Fruit fly (Drosophila melanogaster) whole organism, embryonic: ENCODE measurements around the gene Mdh2.

Experiments
- Asciz ChIP-seq: fragments of 200-800 bp; sonication (Bioruptor generic); optimal IDR thresholded peaks from 2 replicates; lab custom pipeline; 2017; ENCODE audit warnings: missing biosample characterization, mild to moderate bottlenecking, missing genetic modification characterization, missing genetic modification reagents
- Atf3 ChIP-seq: fragments of 200-800 bp; sonication (Bioruptor generic); optimal IDR thresholded peaks from 3 replicates; lab custom pipeline; 2016; ENCODE audit warnings: missing biosample characterization, missing genetic modification characterization
- B-H2 ChIP-seq: fragments of 200-800 bp; sonication (Bioruptor generic); optimal IDR thresholded peaks from 2 replicates; lab custom pipeline; 2018; ENCODE audit warnings: missing biosample characterization, mild to moderate bottlenecking, missing genetic modification characterization
- Bdp1 ChIP-seq: fragments of 200-800 bp; sonication (Bioruptor generic); optimal IDR thresholded peaks from 3 replicates; lab custom pipeline; 2016; ENCODE audit warnings: missing biosample characterization, missing genetic modification characterization
- CG12104 ChIP-seq: fragments of 200-800 bp; sonication (Bioruptor generic); optimal IDR thresholded peaks from 3 replicates; lab custom pipeline; 2016; ENCODE audit warnings: missing biosample characterization, missing genetic modification characterization
- CG12391 ChIP-seq: fragments of 200-800 bp; sonication (Bioruptor generic); optimal IDR thresholded peaks from 3 replicates; lab custom pipeline; 2018; ENCODE audit warnings: missing biosample characterization, mild to moderate bottlenecking, missing genetic modification characterization, moderate library complexity
- CG13775 ChIP-seq: fragments of 200-800 bp; sonication (Bioruptor generic); optimal IDR thresholded peaks from 3 replicates; lab custom pipeline; 2017; ENCODE audit warnings: missing biosample characterization, mild to moderate bottlenecking, missing genetic modification characterization
- CG14667 ChIP-seq: fragments of 200-800 bp; sonication (Bioruptor generic); IDR thresholded peaks from 2 replicates; pipeline ENCODE4 v1.3.6; 2022; ENCODE audit warnings: missing biosample characterization, missing genetic modification characterization
- CG1603 ChIP-seq: fragments of 200-800 bp; sonication (Bioruptor generic); optimal IDR thresholded peaks from 2 replicates; lab custom pipeline; 2019; ENCODE audit warnings: missing biosample characterization, mild to moderate bottlenecking, missing genetic modification characterization, moderate library complexity
- CG16779 ChIP-seq: fragments of 200-800 bp; sonication (Bioruptor generic); IDR thresholded peaks from 2 replicates; pipeline ENCODE4 v1.3.6; 2022; ENCODE audit warnings: missing biosample characterization, missing genetic modification characterization
- CG16815 ChIP-seq: fragments of 200-800 bp; sonication (Bioruptor generic); optimal IDR thresholded peaks from 3 replicates; lab custom pipeline; 2017; ENCODE audit warnings: missing biosample characterization, mild to moderate bottlenecking, missing genetic modification characterization
- CG17359 ChIP-seq: fragments of 200-800 bp; sonication (Bioruptor generic); optimal IDR thresholded peaks from 3 replicates; lab custom pipeline; 2018; ENCODE audit warnings: missing biosample characterization, mild to moderate bottlenecking, missing genetic modification characterization, moderate library complexity
- CG18599 ChIP-seq: fragments of 200-800 bp; sonication (Bioruptor generic); optimal IDR thresholded peaks from 3 replicates; lab custom pipeline; 2017; ENCODE audit warnings: missing biosample characterization, missing genetic modification characterization, mild to moderate bottlenecking, moderate library complexity, missing genetic modification reagents
- CG2875 ChIP-seq: fragments of 200-800 bp; sonication (Bioruptor generic); optimal IDR thresholded peaks from 2 replicates; lab custom pipeline; 2017; ENCODE audit warnings: missing biosample characterization, mild to moderate bottlenecking, missing genetic modification characterization, missing genetic modification reagents
- CG33213 ChIP-seq: fragments of 200-800 bp; sonication (Bioruptor generic); optimal IDR thresholded peaks from 3 replicates; lab custom pipeline; 2016; ENCODE audit warnings: missing biosample characterization, missing genetic modification characterization
- CG5953 ChIP-seq: fragments of 200-800 bp; sonication (Bioruptor generic); IDR thresholded peaks from 2 replicates; pipeline ENCODE4 v1.3.6; 2022; ENCODE audit warnings: missing biosample characterization, missing genetic modification characterization
- CG6272 ChIP-seq: fragments of 200-800 bp; sonication (Bioruptor generic); IDR thresholded peaks from 2 replicates; pipeline ENCODE4 v1.3.6; 2022; ENCODE audit warnings: missing biosample characterization, missing genetic modification characterization
- CG7372 ChIP-seq: fragments of 200-800 bp; sonication (Bioruptor generic); IDR thresholded peaks from 2 replicates; pipeline ENCODE4 v1.3.6; 2022; ENCODE audit warnings: missing biosample characterization, missing genetic modification characterization
- CG7556 ChIP-seq: fragments of 200-800 bp; sonication (Bioruptor generic); optimal IDR thresholded peaks from 2 replicates; lab custom pipeline; 2017; ENCODE audit warnings: missing biosample characterization, mild to moderate bottlenecking, missing genetic modification characterization
- CG7745 ChIP-seq: fragments of 200-800 bp; sonication (Bioruptor generic); optimal IDR thresholded peaks from 2 replicates; lab custom pipeline; 2018; ENCODE audit warnings: missing biosample characterization, mild to moderate bottlenecking, missing genetic modification characterization, moderate library complexity
- CG9609 ChIP-seq: fragments of 200-800 bp; sonication (Bioruptor generic); optimal IDR thresholded peaks from 3 replicates; lab custom pipeline; 2016; ENCODE audit warnings: missing biosample characterization, missing genetic modification characterization
- CoRest ChIP-seq: fragments of 200-800 bp; sonication (Bioruptor generic); optimal IDR thresholded peaks from 3 replicates; lab custom pipeline; 2018; ENCODE audit warnings: missing biosample characterization, mild to moderate bottlenecking, missing genetic modification characterization, moderate library complexity
- Fer2 ChIP-seq: fragments of 200-800 bp; sonication (Bioruptor generic); optimal IDR thresholded peaks from 2 replicates; lab custom pipeline; 2018; ENCODE audit warnings: missing biosample characterization, mild to moderate bottlenecking, missing genetic modification characterization, moderate library complexity
- H15 ChIP-seq: fragments of 200-800 bp; sonication (Bioruptor generic); IDR thresholded peaks from 3 replicates; pipeline ENCODE4 v1.3.6; 2022; ENCODE audit warnings: missing biosample characterization, missing genetic modification characterization
- HLH3B ChIP-seq: fragments of 200-800 bp; sonication (Bioruptor generic); IDR thresholded peaks from 2 replicates; pipeline ENCODE4 v1.3.6; 2022; ENCODE audit warnings: missing biosample characterization, missing genetic modification characterization
- HLH4C ChIP-seq: fragments of 200-800 bp; sonication (Bioruptor generic); IDR thresholded peaks from 3 replicates; pipeline ENCODE4 v1.3.6; 2022; ENCODE audit warnings: missing biosample characterization, missing genetic modification characterization; ENCODE audit not compliant: partially characterized antibody
- Jarid2 ChIP-seq: fragments of 200-800 bp; sonication (Bioruptor generic); optimal IDR thresholded peaks from 3 replicates; lab custom pipeline; 2017; ENCODE audit warnings: mild to moderate bottlenecking, missing biosample characterization, missing genetic modification reagents, missing genetic modification characterization
- Myb ChIP-seq: fragments of 200-800 bp; sonication (Bioruptor generic); optimal IDR thresholded peaks from 2 replicates; lab custom pipeline; 2016; ENCODE audit warnings: missing biosample characterization, missing genetic modification characterization
- Scr ChIP-seq: fragments of 200-800 bp; sonication (Bioruptor generic); IDR thresholded peaks from 2 replicates; pipeline ENCODE4 v1.3.6; 2022; ENCODE audit warnings: missing biosample characterization, missing genetic modification characterization; ENCODE audit not compliant: partially characterized antibody
- Usf ChIP-seq: fragments of 200-800 bp; sonication (Bioruptor generic); optimal IDR thresholded peaks from 2 replicates; lab custom pipeline; 2017; ENCODE audit warnings: missing genotype, missing biosample characterization, missing genetic modification characterization
- abd-A ChIP-seq: fragments of 200-800 bp; sonication (Bioruptor generic); optimal IDR thresholded peaks from 3 replicates; lab custom pipeline; 2019; ENCODE audit warnings: missing biosample characterization, mild to moderate bottlenecking, missing genetic modification characterization, moderate library complexity
- amos ChIP-seq: fragments of 200-800 bp; sonication (Bioruptor generic); IDR thresholded peaks from 2 replicates; pipeline ENCODE4 v1.3.6; 2022; ENCODE audit warnings: missing biosample characterization, missing genetic modification characterization; ENCODE audit not compliant: partially characterized antibody
- btn ChIP-seq: fragments of 200-800 bp; sonication (Bioruptor generic); optimal IDR thresholded peaks from 2 replicates; lab custom pipeline; 2016; ENCODE audit warnings: missing biosample characterization, missing genetic modification characterization
- chm ChIP-seq: fragments of 200-800 bp; sonication (Bioruptor generic); IDR thresholded peaks from 2 replicates; pipeline ENCODE4 v1.3.6; 2022; ENCODE audit warnings: missing biosample characterization, missing genetic modification characterization
- chn ChIP-seq: fragments of 200-800 bp; sonication (Bioruptor generic); optimal IDR thresholded peaks from 2 replicates; lab custom pipeline; 2016; ENCODE audit warnings: missing biosample characterization, missing genetic modification characterization
- cwo ChIP-seq: fragments of 200-800 bp; sonication (Bioruptor generic); optimal IDR thresholded peaks from 3 replicates; lab custom pipeline; 2017; ENCODE audit warnings: missing biosample characterization, missing genetic modification characterization, mild to moderate bottlenecking, moderate library complexity, missing genetic modification reagents
- emc ChIP-seq: fragments of 200-800 bp; sonication (Bioruptor generic); optimal IDR thresholded peaks from 2 replicates; lab custom pipeline; 2016; ENCODE audit warnings: missing biosample characterization, missing genetic modification characterization
- gce ChIP-seq: fragments of 200-800 bp; sonication (Bioruptor generic); IDR thresholded peaks from 3 replicates; pipeline ENCODE4 v1.3.6; 2022; ENCODE audit warnings: missing biosample characterization, missing genetic modification characterization
- gem ChIP-seq: fragments of 200-800 bp; sonication (Bioruptor generic); optimal IDR thresholded peaks from 2 replicates; lab custom pipeline; 2019; ENCODE audit warnings: missing biosample characterization, mild to moderate bottlenecking, missing genetic modification characterization, moderate library complexity
- kah ChIP-seq: fragments of 200-800 bp; sonication (Bioruptor generic); optimal IDR thresholded peaks from 2 replicates; lab custom pipeline; 2018; ENCODE audit warnings: missing biosample characterization, mild to moderate bottlenecking, missing genetic modification characterization
- mam ChIP-seq: fragments of 200-800 bp; sonication (Bioruptor generic); optimal IDR thresholded peaks from 3 replicates; lab custom pipeline; 2016; ENCODE audit warnings: missing biosample characterization, missing genetic modification characterization
- nmo ChIP-seq: fragments of 200-800 bp; sonication (Bioruptor generic); optimal IDR thresholded peaks from 2 replicates; lab custom pipeline; 2018; ENCODE audit warnings: missing biosample characterization, mild to moderate bottlenecking, missing genetic modification characterization, moderate library complexity
- org-1 ChIP-seq: fragments of 200-800 bp; sonication (Bioruptor generic); optimal IDR thresholded peaks from 2 replicates; lab custom pipeline; 2017; ENCODE audit warnings: missing biosample characterization, missing genetic modification characterization
- pum ChIP-seq: fragments of 200-800 bp; sonication (Bioruptor generic); optimal IDR thresholded peaks from 2 replicates; lab custom pipeline; 2016; ENCODE audit warnings: missing biosample characterization, missing genetic modification characterization
- rib ChIP-seq: fragments of 200-800 bp; sonication (Bioruptor generic); IDR thresholded peaks from 2 replicates; pipeline ENCODE4 v1.3.6; 2022; ENCODE audit warnings: missing biosample characterization, missing genetic modification characterization
- row ChIP-seq: fragments of 200-800 bp; sonication (Bioruptor generic); IDR thresholded peaks from 3 replicates; pipeline ENCODE4 v1.3.6; 2022; ENCODE audit warnings: missing biosample characterization, missing genetic modification characterization
- trh ChIP-seq: fragments of 200-800 bp; sonication (Bioruptor generic); optimal IDR thresholded peaks from 2 replicates; lab custom pipeline; 2016; ENCODE audit warnings: missing biosample characterization, missing genetic modification characterization
- vfl ChIP-seq: fragments of 200-800 bp; sonication (Bioruptor generic); optimal IDR thresholded peaks from 2 replicates; lab custom pipeline; 2016; ENCODE audit warnings: missing biosample characterization, missing genetic modification characterization
- wor ChIP-seq: fragments of 200-800 bp; sonication (Bioruptor generic); IDR thresholded peaks from 2 replicates; pipeline ENCODE4 v1.3.6; 2022; ENCODE audit warnings: missing biosample characterization, missing genetic modification characterization

The Mdh2 gene

dm6 chr3R:18196991-18197801 is 29.0 kb upstream of the Mdh2 start (continued):
- TF ChIP-seq rib (GFP tag; lab: Robert Waterston, UW) (no peak), pum (peak; percentile 41), Fer2 (tag; lab: Kevin White, UChicago) (peak; percentile 23), CG14667 (GFP tag; lab: Robert Waterston, UW) (no peak), Bdp1 (no peak), Usf (GFP tag; lab: Kevin White, UChicago) (peak; percentile 45), CoRest (tag; lab: Kevin White, UChicago) (peak; percentile 86), trh (GFP tag; lab: Kevin White, UChicago) (no peak), CG1603 (tag; lab: Kevin White, UChicago) (peak; percentile 28), CG2875 (GFP tag; lab: Kevin White, UChicago) (peak; percentile 13), emc (GFP tag; lab: Kevin White, UChicago) (no peak), CG12104 (peak; percentile 59), H15 (GFP tag; lab: Robert Waterston, UW) (no peak), gce (GFP tag; lab: Robert Waterston, UW) (no peak), B-H2 (GFP tag; lab: Kevin White, UChicago) (peak; percentile 7), CG5953 (GFP tag; lab: Robert Waterston, UW) (no peak), HLH4C (GFP tag; lab: Robert Waterston, UW) (no peak), nmo (peak; percentile 76), row (no peak), Asciz (GFP tag; lab: Kevin White, UChicago) (peak; percentile 57), CG13775 (GFP tag; lab: Kevin White, UChicago) (peak; percentile 70), Scr (GFP tag; lab: Robert Waterston, UW) (no peak), wor (GFP tag; lab: Robert Waterston, UW) (no peak), kah (GFP tag; lab: Kevin White, UChicago) (peak; percentile 25), Atf3 (GFP tag; lab: Kevin White, UChicago) (peak; percentile 5), CG16815 (peak; percentile 66), btn (GFP tag; lab: Kevin White, UChicago) (no peak), CG7556 (GFP tag; lab: Kevin White, UChicago) (peak; percentile 84), org-1 (GFP tag; lab: Kevin White, UChicago) (peak; percentile 31), CG9609 (GFP tag; lab: Kevin White, UChicago) (peak; percentile 14), CG6272 (GFP tag; lab: Robert Waterston, UW) (peak; percentile 9; the same call in 1 of the 2 replicates), Myb (GFP tag; lab: Kevin White, UChicago) (peak; percentile 29), amos (GFP tag; lab: Robert Waterston, UW) (no peak), HLH3B (GFP tag; lab: Robert Waterston, UW) (no peak), vfl (GFP tag; lab: Kevin White, UChicago) (no peak), CG16779 (no peak), CG7745 (tag; lab: Kevin White, UChicago) (peak; percentile 26), CG33213 (GFP tag; lab: Kevin White, UChicago) (no peak), CG12391 (tag; lab: Kevin White, UChicago) (peak; percentile 75), chn (GFP tag; lab: Kevin White, UChicago) (no peak), Jarid2 (GFP tag; lab: Kevin White, UChicago) (peak; percentile 38), CG7372 (GFP tag; lab: Robert Waterston, UW) (no peak), CG18599 (peak; percentile 71), chm (GFP tag; lab: Robert Waterston, UW) (no peak), cwo (GFP tag; lab: Kevin White, UChicago) (peak; percentile 51), CG17359 (tag; lab: Kevin White, UChicago) (peak; percentile 66), abd-A (tag; lab: Kevin White, UChicago) (peak; percentile 71), mam (GFP tag; lab: Kevin White, UChicago) (peak; percentile 22), gem (peak; percentile 79)
